Worm (Caenorhabditis elegans): Measurements from ENCODE around the gene str-166.

str-166 gene

ce11 chrIV:4890543-4890942 is 6.5 kb downstream of the str-166 start, which contains the start of gene T08B6.9:
Gene T08B6.9, plus strand, starts transcription at chrIV:4890843.
- TF ChIP-seq alr-1 (tag; optimal IDR thresholded peaks at IDR 0.05; ENCODE audit: borderline replicate concordance): no peak
- TF ChIP-seq lsy-2 (tag; optimal IDR thresholded peaks at IDR 0.05): no peak
- TF ChIP-seq unc-62 (GFP tag; optimal IDR thresholded peaks at IDR 0.05): no peak
- no peak for TF ChIP-seq rnt-1 (tag; optimal IDR thresholded peaks at IDR 0.05)
- no peak for TF ChIP-seq lin-39 (tag; optimal IDR thresholded peaks at IDR 0.05)
- no peak for TF ChIP-seq ztf-4 (tag; optimal IDR thresholded peaks at IDR 0.05)
- TF ChIP-seq nhr-76 (tag; optimal IDR thresholded peaks at IDR 0.05): no peak
- no peak for TF ChIP-seq lin-15B (tag; optimal IDR thresholded peaks at IDR 0.05)
- no peak for TF ChIP-seq ceh-90 (tag; optimal IDR thresholded peaks at IDR 0.05)
- no peak for TF ChIP-seq ztf-11 (tag; optimal IDR thresholded peaks at IDR 0.05)
- TF ChIP-seq ces-1 (GFP tag; optimal IDR thresholded peaks at IDR 0.05): no peak
- no peak for TF ChIP-seq ceh-8 (GFP tag; optimal IDR thresholded peaks at IDR 0.05)
- no peak for TF ChIP-seq lin-14 (GFP tag; optimal IDR thresholded peaks at IDR 0.05)
- TF ChIP-seq dpl-1 (GFP tag; optimal IDR thresholded peaks at IDR 0.05): no peak
- no peak for TF ChIP-seq efl-3 (GFP tag; optimal IDR thresholded peaks at IDR 0.05)
- no peak for TF ChIP-seq egl-27 (tag; optimal IDR thresholded peaks at IDR 0.05)
- TF ChIP-seq nhr-90 (tag; optimal IDR thresholded peaks at IDR 0.05; ENCODE audit: poor library complexity): no peak
- TF ChIP-seq unc-30 (tag; optimal IDR thresholded peaks at IDR 0.05): no peak
- no peak for TF ChIP-seq pqm-1 (tag; optimal IDR thresholded peaks at IDR 0.05)
- TF ChIP-seq nhr-84 (tag; optimal IDR thresholded peaks at IDR 0.05): no peak

- TF ChIP-seq tbx-2 (tag; optimal IDR thresholded peaks at IDR 0.05): no peak
- TF ChIP-seq nhr-20 (tag; optimal IDR thresholded peaks at IDR 0.05): no peak
- no peak for TF ChIP-seq nhr-71 (tag; optimal IDR thresholded peaks at IDR 0.05)
- no peak for TF ChIP-seq C16A3.4 (tag; optimal IDR thresholded peaks at IDR 0.05)
- TF ChIP-seq efl-1 (optimal IDR thresholded peaks at IDR 0.05): no peak
- peak in 1 of 2 experiments; percentile 48 for TF ChIP-seq efl-1 (GFP tag; optimal IDR thresholded peaks at IDR 0.05 in 1 of 2)
Observed at ce11 chrIV:4903961-4904360, 19.9 kb downstream of the str-166 start, which contains the start of gene str-161. Gene str-161, minus strand, starts transcription at chrIV:4904061.

- TF ChIP-seq ama-1 (optimal IDR thresholded peaks at IDR 0.05): no peak
- no peak for TF ChIP-seq ceh-8 (GFP tag; optimal IDR thresholded peaks at IDR 0.05)
- no peak for TF ChIP-seq lsy-2 (tag; optimal IDR thresholded peaks at IDR 0.05)
- TF ChIP-seq lin-15B (tag; optimal IDR thresholded peaks at IDR 0.05): no peak
- no peak for TF ChIP-seq fkh-10 (GFP tag; optimal IDR thresholded peaks at IDR 0.05)
- TF ChIP-seq nhr-85 (tag): no peak
- TF ChIP-seq lin-14 (GFP tag; optimal IDR thresholded peaks at IDR 0.05): no peak
Observed at ce11 chrIV:4905645-4906135, 21.6 kb downstream of the str-166 start, which contains the start of gene T08B6.4. Gene T08B6.4, plus strand, starts transcription at chrIV:4905695.

- TF ChIP-seq ceh-90 (tag; optimal IDR thresholded peaks at IDR 0.05): no peak
- no peak for TF ChIP-seq ama-1 (optimal IDR thresholded peaks at IDR 0.05)
- no peak for TF ChIP-seq hlh-17 (GFP tag; optimal IDR thresholded peaks at IDR 0.05; ENCODE audit: borderline replicate concordance)
- no peak for TF ChIP-seq ceh-8 (GFP tag; optimal IDR thresholded peaks at IDR 0.05)
- no peak for TF ChIP-seq C04F5.9 (tag; optimal IDR thresholded peaks at IDR 0.05)
- TF ChIP-seq vab-15 (tag; optimal IDR thresholded peaks at IDR 0.05): no peak
- TF ChIP-seq unc-86 (tag; optimal IDR thresholded peaks at IDR 0.05): no peak
- no peak for TF ChIP-seq tlp-1 (tag; optimal IDR thresholded peaks at IDR 0.05)
- TF ChIP-seq lin-39 (tag; optimal IDR thresholded peaks at IDR 0.05): no peak
- TF ChIP-seq nhr-11 (tag; optimal IDR thresholded peaks at IDR 0.05): no peak
- TF ChIP-seq dsc-1 (tag; optimal IDR thresholded peaks at IDR 0.05): no peak
- TF ChIP-seq nhr-20 (tag; optimal IDR thresholded peaks at IDR 0.05): no peak
- TF ChIP-seq nhr-19 (GFP tag; conservative IDR thresholded peaks at IDR 0.05): no peak
- no peak for TF ChIP-seq nhr-90 (tag; optimal IDR thresholded peaks at IDR 0.05; ENCODE audit: poor library complexity)
Observed at ce11 chrIV:4909039-4909438, 25.0 kb downstream of the str-166 start, which contains the start of gene str-159. Gene str-159, plus strand, starts transcription at chrIV:4909339.
